Fruit fly (Drosophila melanogaster): ENCODE results near the gene Spc105R.

Spc105R gene

DNA sequence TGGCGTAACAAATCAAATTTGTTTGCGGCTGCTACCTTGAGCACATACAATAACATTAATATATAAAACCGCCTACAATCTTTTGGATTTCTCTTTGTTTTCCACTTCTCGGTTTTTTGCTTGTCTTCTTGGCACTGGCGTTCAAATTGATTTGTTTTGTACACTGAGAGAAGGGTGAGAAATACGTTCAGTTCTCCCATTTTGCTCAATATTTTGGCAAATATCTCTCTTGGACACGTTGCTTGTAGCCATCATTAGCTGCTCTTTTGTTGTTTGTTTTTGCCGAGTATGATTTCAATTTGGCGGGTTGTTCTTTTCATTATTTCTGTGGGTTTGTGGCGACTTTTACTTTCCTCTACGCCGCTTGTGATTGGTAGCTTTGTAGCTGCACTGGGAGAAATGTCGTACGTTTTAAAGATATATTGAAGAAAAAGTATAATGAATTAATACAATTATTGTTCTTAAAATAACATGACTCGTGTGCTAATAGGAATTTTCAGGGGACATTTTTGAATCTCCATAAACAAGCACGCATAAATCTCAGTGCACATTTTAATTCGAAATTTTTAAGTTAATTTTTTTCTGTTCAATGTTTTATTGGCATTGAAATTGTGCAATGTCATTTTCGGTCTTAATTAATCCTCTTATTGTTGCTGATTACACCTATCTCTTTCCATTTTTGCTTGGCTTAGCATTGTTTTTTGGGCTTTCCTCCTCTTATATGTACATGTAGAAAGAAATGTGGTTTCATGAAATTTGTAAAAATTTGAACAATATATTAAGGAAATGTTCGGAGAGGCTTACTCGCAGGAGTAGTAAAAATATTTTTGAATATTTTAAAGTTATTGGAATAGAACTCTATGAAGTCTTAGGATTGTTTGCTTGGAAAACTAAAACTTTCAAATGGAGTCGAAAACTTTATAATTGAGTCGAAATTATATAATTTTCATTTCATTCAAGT, 27.0 kb downstream of the Spc105R start:
- TF ChIP-seq CG8478 (optimal IDR thresholded peaks at IDR 0.05) (no peak), CTCF (optimal IDR thresholded peaks at IDR 0.05) (no peak)

DNA sequence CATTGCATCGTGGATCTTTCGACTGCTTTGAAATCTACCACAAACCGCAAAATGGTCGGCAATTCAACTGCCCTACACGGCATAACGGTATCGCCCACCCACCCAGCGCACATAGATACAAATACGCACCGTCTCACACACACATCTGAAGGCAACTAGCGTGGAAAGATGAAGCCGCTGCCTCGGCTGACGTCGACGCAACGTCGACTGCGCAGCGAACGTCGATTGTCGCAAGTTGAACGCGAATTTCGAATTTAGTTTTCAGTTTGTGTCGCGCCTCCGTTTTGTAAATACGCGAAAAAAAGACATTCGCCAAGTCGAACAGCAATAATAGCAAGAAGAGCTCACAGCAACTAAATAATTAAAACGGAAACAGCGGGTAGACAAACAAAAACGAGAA, 27.8 kb downstream of the Spc105R start:
- TF ChIP-seq CTCF (optimal IDR thresholded peaks at IDR 0.05) (no peak), CG8478 (optimal IDR thresholded peaks at IDR 0.05) (no peak)

DNA sequence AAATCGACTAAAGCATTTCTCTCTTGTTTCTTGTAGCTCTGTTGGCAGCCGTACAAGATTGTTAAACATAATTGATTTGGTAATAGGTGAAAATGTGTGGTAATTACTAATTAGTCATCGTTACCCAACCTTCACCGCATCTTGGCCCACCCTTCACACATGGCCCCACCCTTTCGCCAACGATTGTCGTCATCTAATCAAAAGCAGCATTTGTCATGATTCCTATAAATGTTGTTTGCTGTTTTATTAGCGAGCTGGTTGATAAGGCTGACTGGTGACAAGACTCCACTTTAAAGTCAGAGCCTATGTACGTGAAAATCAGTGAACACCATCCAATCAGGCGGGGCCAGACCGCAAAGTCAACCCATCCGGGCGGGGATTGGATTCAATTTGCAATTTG, 30.2 kb downstream of the Spc105R start:
- TF ChIP-seq CTCF (optimal IDR thresholded peaks at IDR 0.05) (no peak), CG8478 (optimal IDR thresholded peaks at IDR 0.05) (no peak)

DNA sequence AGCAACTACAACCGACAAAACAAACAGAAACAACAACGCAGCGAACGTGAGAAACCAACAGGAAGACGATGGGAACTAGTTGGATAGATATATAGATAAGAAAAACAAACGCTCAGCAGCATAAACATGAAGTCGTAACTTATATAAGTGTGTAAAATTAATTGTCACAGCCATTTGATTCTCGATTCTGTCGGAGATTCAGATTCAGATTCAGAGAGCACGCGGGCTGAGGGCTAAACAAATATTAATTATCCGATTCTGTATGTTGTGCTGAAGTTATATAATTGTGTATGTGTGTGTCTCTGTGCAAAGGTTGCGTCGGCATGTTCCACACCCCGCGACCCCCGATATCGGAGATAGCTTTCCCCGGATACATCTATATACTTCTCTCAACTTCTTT, 33.9 kb downstream of the Spc105R start:
- TF ChIP-seq CG8478 (optimal IDR thresholded peaks at IDR 0.05) (no peak), CTCF (optimal IDR thresholded peaks at IDR 0.05) (no peak)

DNA sequence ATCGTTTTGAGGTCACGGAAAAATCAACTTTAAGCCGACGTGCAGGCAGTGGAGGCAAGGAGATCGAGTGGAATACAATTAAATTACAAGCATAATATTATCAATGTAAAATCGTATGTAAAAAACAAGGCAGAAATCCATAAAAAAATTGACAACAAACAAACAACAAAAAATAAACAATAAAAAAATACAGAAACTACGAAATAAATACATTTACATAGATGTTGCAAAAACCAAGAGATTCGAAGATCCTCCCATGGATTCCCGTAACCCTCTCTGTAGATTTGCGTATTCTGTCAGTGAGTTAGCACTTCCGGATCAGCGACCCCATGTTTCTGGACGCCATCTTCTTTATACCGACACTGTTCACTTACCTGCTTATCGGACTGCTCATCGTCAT, 35.7 kb downstream of the Spc105R start, which contains the start of gene CG3288:
Gene CG3288, plus strand, starts transcription at position 301 of the 400 bp plus-strand sequence.
- no peak for TF ChIP-seq CTCF (optimal IDR thresholded peaks at IDR 0.05)
- no peak for TF ChIP-seq CG8478 (optimal IDR thresholded peaks at IDR 0.05)

DNA sequence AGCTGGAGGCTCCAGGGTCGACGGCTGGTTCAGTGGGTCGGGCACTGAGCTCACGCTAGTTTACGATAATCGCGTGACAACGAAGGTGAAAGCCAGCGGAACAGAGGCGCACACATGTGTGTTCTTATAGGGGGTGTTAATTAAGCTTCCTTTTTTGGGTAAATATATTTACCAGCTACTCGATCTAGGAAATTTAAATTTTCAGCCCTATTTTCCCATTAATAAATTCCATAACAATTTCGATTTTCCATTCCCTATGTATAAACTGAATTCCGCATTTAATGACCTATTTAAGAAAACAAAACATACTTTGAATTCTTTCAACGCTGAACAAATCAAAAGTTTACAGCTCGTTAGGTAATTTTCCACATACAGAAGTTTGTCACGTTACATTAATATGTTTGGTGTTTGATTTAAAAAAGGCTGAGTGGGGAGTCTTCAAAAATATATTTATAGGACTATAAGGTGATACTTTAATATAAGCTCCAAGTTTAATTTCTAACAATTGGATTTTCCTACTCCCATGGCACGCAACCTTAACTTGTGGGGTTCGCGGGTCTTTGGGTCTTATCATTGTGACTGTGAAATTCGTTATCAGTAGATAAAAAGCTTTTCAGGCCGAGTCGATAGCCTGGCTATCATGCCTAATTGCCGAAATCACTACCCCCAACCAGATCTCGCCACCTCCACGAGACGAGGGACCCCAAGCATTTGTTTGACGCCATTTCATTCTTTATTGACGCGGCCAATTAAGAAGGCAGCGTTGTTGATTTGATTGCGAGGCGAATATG, 37.0 kb downstream of the Spc105R start, which contains the start of gene CG13255:
Gene CG13255, plus strand, starts transcription at position 449 of the 791 bp plus-strand sequence.
- TF ChIP-seq CG8478 (optimal IDR thresholded peaks at IDR 0.05) (no peak), CTCF (optimal IDR thresholded peaks at IDR 0.05) (no peak)

DNA sequence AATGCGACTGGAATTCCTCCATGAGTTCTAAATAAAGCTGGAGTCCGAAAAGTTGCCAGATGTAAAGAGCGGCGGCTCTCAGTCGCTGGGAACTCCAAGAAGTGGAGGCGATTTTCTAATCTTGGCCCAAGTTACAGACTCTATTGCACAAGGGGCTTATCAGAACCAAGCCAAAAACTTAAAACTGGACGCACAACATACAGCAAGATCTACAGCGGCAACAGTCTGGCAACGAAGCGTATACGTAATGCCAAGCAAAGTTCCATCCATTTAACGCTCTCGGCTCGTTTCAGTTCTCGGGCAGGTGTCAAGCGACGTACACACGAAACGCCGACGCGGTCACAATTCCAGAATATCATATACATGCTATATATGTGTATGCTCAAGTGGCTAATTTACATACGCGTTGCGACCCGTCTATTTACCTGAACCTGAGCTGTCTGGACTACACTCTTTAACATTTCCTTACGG, 37.7 kb downstream of the Spc105R start:
- no peak for TF ChIP-seq CG8478 (optimal IDR thresholded peaks at IDR 0.05)
- no peak for TF ChIP-seq CTCF (optimal IDR thresholded peaks at IDR 0.05)

DNA sequence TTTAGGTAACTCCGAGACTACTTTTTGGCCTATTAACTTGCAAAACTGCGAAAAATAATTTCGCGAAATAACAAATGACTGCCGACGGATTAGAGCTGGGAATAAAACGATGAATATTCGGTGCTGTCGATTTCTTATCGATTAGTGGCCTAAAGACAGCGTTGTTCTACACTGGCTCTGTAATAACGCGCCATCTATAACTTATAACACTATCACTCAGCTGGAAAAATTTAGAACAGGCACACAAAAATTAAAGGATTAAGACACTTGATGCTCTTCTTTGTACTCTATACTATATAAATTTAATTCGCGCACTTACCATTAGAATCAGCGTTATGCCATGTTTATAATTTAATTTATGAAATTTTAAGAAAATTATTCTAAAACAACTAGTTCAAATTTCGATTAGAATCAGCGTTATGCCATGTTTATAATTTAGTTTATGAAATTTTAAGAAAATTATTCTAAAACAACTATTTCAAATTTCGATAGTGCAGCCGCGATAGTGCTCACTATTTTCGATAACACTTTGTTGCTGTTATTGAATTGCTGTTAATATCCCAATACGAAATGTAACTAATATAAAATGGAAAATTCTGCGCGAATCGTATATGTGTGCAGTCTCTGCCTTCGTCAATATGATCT, 41.4 kb downstream of the Spc105R start, which contains the start of the genes CSN3 and CG11456:
Gene CSN3, minus strand, starts transcription at position 112 of the 645 bp plus-strand sequence.
Gene CG11456, plus strand, starts transcription at position 523 of the 645 bp plus-strand sequence.
- TF ChIP-seq CG8478 (optimal IDR thresholded peaks at IDR 0.05) (no peak), CTCF (optimal IDR thresholded peaks at IDR 0.05) (peak; percentile 88 to 90)

DNA sequence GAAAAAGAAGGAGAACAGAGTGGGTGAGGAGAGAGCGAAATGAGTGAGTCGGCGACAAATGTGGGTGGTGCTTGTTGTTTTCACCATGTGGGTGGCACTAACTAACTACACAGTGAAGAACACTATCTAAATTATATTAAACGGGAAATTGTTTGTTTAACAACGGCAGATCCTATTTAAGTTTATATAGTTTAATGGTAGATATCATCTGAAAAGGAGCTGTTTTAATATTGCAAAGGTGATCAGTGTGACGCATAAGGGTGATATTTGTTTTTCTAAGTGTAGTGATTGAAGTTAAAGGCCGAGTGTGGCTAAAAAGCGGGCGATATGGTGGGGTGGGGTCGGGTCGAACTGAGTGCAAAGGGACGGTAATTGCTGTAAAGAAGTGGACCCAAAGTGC, 48.4 kb downstream of the Spc105R start:
- TF ChIP-seq CTCF (optimal IDR thresholded peaks at IDR 0.05) (no peak), CG8478 (optimal IDR thresholded peaks at IDR 0.05) (no peak)
